Fruit fly (Drosophila melanogaster) whole organism, embryonic: Measurements from ENCODE around the gene CG42726.
A peak's percentile ranks its signal among the peaks of the same experiment; 100 is the strongest.

Experiments used
- CG10267 ChIP-seq: fragments of 200-800 bp; sonication (Bioruptor generic); optimal IDR thresholded peaks from 2 replicates; lab custom pipeline; 2018; ENCODE audit warnings: missing biosample characterization, mild to moderate bottlenecking, missing genetic modification characterization, moderate library complexity
- CG11398 ChIP-seq: fragments of 200-800 bp; sonication (Bioruptor generic); optimal IDR thresholded peaks from 2 replicates; lab custom pipeline; 2016; ENCODE audit warnings: missing biosample characterization, missing genetic modification characterization
- CG11560 ChIP-seq: fragments of 200-800 bp; sonication (Bioruptor generic); IDR thresholded peaks from 3 replicates; pipeline ENCODE4 v1.3.6; 2022; ENCODE audit warnings: missing biosample characterization, missing genetic modification characterization
- HLHmδ ChIP-seq: fragments of 200-800 bp; sonication (Bioruptor generic); optimal IDR thresholded peaks from 2 replicates; lab custom pipeline; 2018; ENCODE audit warnings: missing biosample characterization, mild to moderate bottlenecking, missing genetic modification characterization, moderate library complexity
- Jarid2 ChIP-seq: fragments of 200-800 bp; sonication (Bioruptor generic); optimal IDR thresholded peaks from 3 replicates; lab custom pipeline; 2017; ENCODE audit warnings: mild to moderate bottlenecking, missing biosample characterization, missing genetic modification reagents, missing genetic modification characterization
- Opbp ChIP-seq: fragments of 200-800 bp; sonication (Bioruptor generic); IDR thresholded peaks from 3 replicates; pipeline ENCODE4 v1.3.6; 2022; ENCODE audit warnings: missing biosample characterization, missing genetic modification characterization; ENCODE audit not compliant: partially characterized antibody
- en ChIP-seq: fragments of 200-800 bp; sonication (Bioruptor generic); optimal IDR thresholded peaks from 2 replicates; lab custom pipeline; 2016; ENCODE audit warnings: missing biosample characterization, missing genetic modification characterization
- fd3F ChIP-seq: fragments of 200-800 bp; sonication (Bioruptor generic); optimal IDR thresholded peaks from 2 replicates; lab custom pipeline; 2018; ENCODE audit warnings: missing biosample characterization, mild to moderate bottlenecking, missing genetic modification characterization, moderate library complexity
- insv ChIP-seq, 2 experiments: fragments of 200-800 bp; sonication (Bioruptor generic); optimal IDR thresholded peaks; 3 replicates each; lab custom pipeline; 2016 to 2018; ENCODE audit warnings: missing biosample characterization in 2 of 2, missing genetic modification characterization in 2 of 2
- tgo ChIP-seq: fragments of 200-800 bp; sonication (Bioruptor generic); IDR thresholded peaks from 3 replicates; pipeline ENCODE4 v1.3.6; 2022; ENCODE audit warnings: missing biosample characterization, missing genetic modification characterization

DNA sequence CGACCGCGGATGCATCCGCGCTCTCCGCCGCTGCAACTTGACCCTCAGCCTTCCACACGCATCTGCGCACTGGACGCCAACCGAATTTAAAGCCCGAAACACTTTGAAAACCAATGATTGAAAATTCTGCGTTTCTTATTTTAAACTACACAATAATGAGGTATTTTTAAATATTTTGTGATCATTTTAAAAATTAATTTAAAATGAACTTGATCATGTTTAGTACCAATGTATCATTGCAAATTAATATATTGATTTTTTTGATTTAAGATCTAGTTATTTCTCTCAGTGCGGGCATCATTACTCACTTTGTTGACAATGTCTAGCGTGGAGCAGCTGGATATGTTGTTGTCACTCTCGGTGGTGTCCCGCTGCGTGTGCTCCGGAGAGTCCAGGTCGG is 19.0 kb downstream of the CG42726 start:
- TF ChIP-seq Jarid2 (GFP tag; lab: Kevin White, UChicago) (no peak), HLHmδ (no peak), CG11398 (no peak), tgo (GFP tag; lab: Robert Waterston, UW) (peak; percentile 59), en (no peak), fd3F (peak; percentile 8), CG10267 (no peak), CG11560 (tag; lab: Robert Waterston, UW) (no peak), insv (GFP tag; optimal IDR thresholded peaks at IDR 0.05; lab: Kevin White, UChicago) (no peak), Opbp (no peak)
